Worm (Caenorhabditis elegans): Measurements from ENCODE around the gene moa-2.

Gene moa-2

ce11 chrII:7709301-7709754 is 10.5 kb upstream of the moa-2 start, which contains the start of gene sre-1:
sre-1 (plus strand) TSS chrII:7709704.
- TF ChIP-seq nhr-237 (tag; optimal IDR thresholded peaks at IDR 0.05) (no peak), lsy-2 (tag; optimal IDR thresholded peaks at IDR 0.05) (no peak), blmp-1 (tag; optimal IDR thresholded peaks at IDR 0.05; ENCODE audit: insufficient read depth) (no peak), sma-3 (GFP tag; optimal IDR thresholded peaks at IDR 0.05) (no peak), elt-3 (tag; optimal IDR thresholded peaks at IDR 0.05) (no peak), nhr-10 (tag; optimal IDR thresholded peaks at IDR 0.05) (no peak), ama-1 (optimal IDR thresholded peaks at IDR 0.05) (no peak), ceh-82 (tag; optimal IDR thresholded peaks at IDR 0.05) (no peak), unc-39 (tag; optimal IDR thresholded peaks at IDR 0.05) (no peak), alr-1 (tag; optimal IDR thresholded peaks at IDR 0.05) (no peak), nhr-77 (tag; optimal IDR thresholded peaks at IDR 0.05) (no peak), nhr-11 (tag; optimal IDR thresholded peaks at IDR 0.05) (no peak), mdl-1 (tag; optimal IDR thresholded peaks at IDR 0.05) (no peak), ceh-16 (tag; optimal IDR thresholded peaks at IDR 0.05) (no peak), snpc-4 (tag; optimal IDR thresholded peaks at IDR 0.05) (no peak), dmd-4 (tag; optimal IDR thresholded peaks at IDR 0.05) (no peak), nhr-12 (tag; optimal IDR thresholded peaks at IDR 0.05) (no peak), zag-1 (tag; optimal IDR thresholded peaks at IDR 0.05) (no peak), nhr-21 (tag; optimal IDR thresholded peaks at IDR 0.05) (no peak), crh-2 (tag; optimal IDR thresholded peaks at IDR 0.05) (no peak)

- TF ChIP-seq snpc-4 (tag; optimal IDR thresholded peaks at IDR 0.05) = no peak
- no peak for TF ChIP-seq unc-39 (tag; optimal IDR thresholded peaks at IDR 0.05)
- peak; percentile 31 for TF ChIP-seq lin-11 (tag; optimal IDR thresholded peaks at IDR 0.05)
- TF ChIP-seq sma-9 (GFP tag; optimal IDR thresholded peaks at IDR 0.05) = peak; percentile 14
- TF ChIP-seq sma-9 (tag; optimal IDR thresholded peaks at IDR 0.05) = no peak
- TF ChIP-seq gmeb-1 (tag; optimal IDR thresholded peaks at IDR 0.05) = no peak
- no peak for TF ChIP-seq unc-62 (GFP tag; optimal IDR thresholded peaks at IDR 0.05)
- TF ChIP-seq lsy-2 (tag; optimal IDR thresholded peaks at IDR 0.05) = peak; percentile 13 to 65
- TF ChIP-seq nhr-11 (tag; optimal IDR thresholded peaks at IDR 0.05) = peak; percentile 33
- no peak for TF ChIP-seq nhr-25 (tag; optimal IDR thresholded peaks at IDR 0.05)
- peak; percentile 44 for TF ChIP-seq C34F6.9 (tag; optimal IDR thresholded peaks at IDR 0.05)
- no peak for TF ChIP-seq ztf-11 (tag; optimal IDR thresholded peaks at IDR 0.05)
- no peak for TF ChIP-seq lin-13 (GFP tag; optimal IDR thresholded peaks at IDR 0.05)
- TF ChIP-seq R02D3.7 (tag; optimal IDR thresholded peaks at IDR 0.05) = no peak
- peak; percentile 19 for TF ChIP-seq egl-27 (tag; optimal IDR thresholded peaks at IDR 0.05)
- peak; percentile 63 for TF ChIP-seq nhr-129 (tag; optimal IDR thresholded peaks at IDR 0.05)
- TF ChIP-seq skn-1 (tag; optimal IDR thresholded peaks at IDR 0.05) = no peak
- peak; percentile 7 for TF ChIP-seq sem-4 (tag; optimal IDR thresholded peaks at IDR 0.05)
- peak; percentile 51 for TF ChIP-seq F13H6.1 (tag; optimal IDR thresholded peaks at IDR 0.05)
- TF ChIP-seq sma-3 (GFP tag; optimal IDR thresholded peaks at IDR 0.05) = no peak
- TF ChIP-seq unc-55 (GFP tag; optimal IDR thresholded peaks at IDR 0.05) = peak; percentile 68
- no peak for TF ChIP-seq ztf-1 (GFP tag; conservative IDR thresholded peaks at IDR 0.05)
- no peak for TF ChIP-seq blmp-1 (tag; optimal IDR thresholded peaks at IDR 0.05; ENCODE audit: insufficient read depth)
Observed at ce11 chrII:7708540-7708939, 9.7 kb upstream of the moa-2 start, which contains the start of gene B0495.9. B0495.9 (minus strand) TSS chrII:7708710.

- TF ChIP-seq R02D3.7 (tag; optimal IDR thresholded peaks at IDR 0.05) (no peak), ceh-82 (tag; optimal IDR thresholded peaks at IDR 0.05) (no peak), unc-39 (tag; optimal IDR thresholded peaks at IDR 0.05) (no peak), nhr-237 (tag; optimal IDR thresholded peaks at IDR 0.05) (no peak), nhr-23 (tag; optimal IDR thresholded peaks at IDR 0.05) (no peak), gmeb-1 (tag; optimal IDR thresholded peaks at IDR 0.05) (no peak), sma-9 (GFP tag; optimal IDR thresholded peaks at IDR 0.05) (no peak), sma-9 (tag; optimal IDR thresholded peaks at IDR 0.05) (no peak), nhr-129 (tag; optimal IDR thresholded peaks at IDR 0.05) (no peak)
Observed at ce11 chrII:7707383-7707782, 8.6 kb upstream of the moa-2 start, which contains the start of gene luc-7L. luc-7L (minus strand) TSS chrII:7707483.

ce11 chrII:7705152-7705551 is 6.3 kb upstream of the moa-2 start, which contains the start of gene B0495.7:
B0495.7 (minus strand) TSS chrII:7705233.
- TF ChIP-seq zag-1 (tag; optimal IDR thresholded peaks at IDR 0.05) = no peak
- no peak for TF ChIP-seq aly-2 (tag; optimal IDR thresholded peaks at IDR 0.05)
- TF ChIP-seq ZK546.5 (tag; optimal IDR thresholded peaks at IDR 0.05) = no peak
- no peak for TF ChIP-seq egl-27 (tag; optimal IDR thresholded peaks at IDR 0.05)
- TF ChIP-seq lin-11 (tag; optimal IDR thresholded peaks at IDR 0.05) = no peak
- no peak for TF ChIP-seq ama-1 (optimal IDR thresholded peaks at IDR 0.05)
- TF ChIP-seq sma-3 (GFP tag; optimal IDR thresholded peaks at IDR 0.05) = no peak
- no peak for TF ChIP-seq snpc-4 (tag; optimal IDR thresholded peaks at IDR 0.05)
- peak; percentile 94 for TF ChIP-seq fos-1 (tag; optimal IDR thresholded peaks at IDR 0.05)
- TF ChIP-seq skn-1 (tag; optimal IDR thresholded peaks at IDR 0.05) = no peak
- TF ChIP-seq unc-39 (tag; optimal IDR thresholded peaks at IDR 0.05) = no peak
- no peak for TF ChIP-seq unc-55 (GFP tag; optimal IDR thresholded peaks at IDR 0.05)
- TF ChIP-seq nhr-21 (tag; optimal IDR thresholded peaks at IDR 0.05) = no peak
- peak; percentile 6 for TF ChIP-seq gmeb-1 (tag; optimal IDR thresholded peaks at IDR 0.05)
- no peak for TF ChIP-seq ceh-82 (tag; optimal IDR thresholded peaks at IDR 0.05)
- no peak for TF ChIP-seq nhr-25 (tag; optimal IDR thresholded peaks at IDR 0.05)
- no peak for TF ChIP-seq lin-13 (GFP tag; optimal IDR thresholded peaks at IDR 0.05)
- TF ChIP-seq Y55F3AM.14 (GFP tag; optimal IDR thresholded peaks at IDR 0.05) = no peak
- TF ChIP-seq crh-2 (tag; optimal IDR thresholded peaks at IDR 0.05) = no peak
- no peak for TF ChIP-seq unc-62 (GFP tag; optimal IDR thresholded peaks at IDR 0.05)
- no peak for TF ChIP-seq mab-5 (tag; optimal IDR thresholded peaks at IDR 0.05)
- no peak for TF ChIP-seq R02D3.7 (tag; optimal IDR thresholded peaks at IDR 0.05)
- TF ChIP-seq lin-39 (tag; optimal IDR thresholded peaks at IDR 0.05) = no peak
- TF ChIP-seq C34F6.9 (tag; optimal IDR thresholded peaks at IDR 0.05) = peak; percentile 6

All from whole organism, L2 larva.